Fruit fly (Drosophila melanogaster) whole organism, embryonic: Measurements from ENCODE around the gene CG11596.

ENCODE experiments used
- Atf-2 ChIP-seq: fragments of 200-800 bp; sonication (Bioruptor generic); optimal IDR thresholded peaks from 2 replicates; lab custom pipeline; 2016; ENCODE audit warnings: missing biosample characterization, missing genetic modification characterization
- Bdp1 ChIP-seq: fragments of 200-800 bp; sonication (Bioruptor generic); optimal IDR thresholded peaks from 3 replicates; lab custom pipeline; 2016; ENCODE audit warnings: missing biosample characterization, missing genetic modification characterization
- C15 ChIP-seq: fragments of 200-800 bp; sonication (Bioruptor generic); IDR thresholded peaks from 3 replicates; pipeline ENCODE4 v1.3.6; 2022; ENCODE audit warnings: missing biosample characterization, missing genetic modification characterization
- CG10209 ChIP-seq: fragments of 200-800 bp; sonication (Bioruptor generic); optimal IDR thresholded peaks from 3 replicates; lab custom pipeline; 2017; ENCODE audit warnings: missing biosample characterization, mild to moderate bottlenecking, missing genetic modification characterization, missing genetic modification reagents
- CG1024 ChIP-seq: fragments of 200-800 bp; sonication (Bioruptor generic); IDR thresholded peaks from 2 replicates; pipeline ENCODE4 v1.3.6; 2022; ENCODE audit warnings: missing biosample characterization, missing genetic modification characterization
- CG12391 ChIP-seq: fragments of 200-800 bp; sonication (Bioruptor generic); optimal IDR thresholded peaks from 3 replicates; lab custom pipeline; 2018; ENCODE audit warnings: missing biosample characterization, mild to moderate bottlenecking, missing genetic modification characterization, moderate library complexity
- CG14965 ChIP-seq: fragments of 200-800 bp; sonication (Bioruptor generic); optimal IDR thresholded peaks from 2 replicates; lab custom pipeline; 2016; ENCODE audit warnings: missing biosample characterization, missing genetic modification characterization, borderline replicate concordance
- CG15696 ChIP-seq: fragments of 200-800 bp; sonication (Bioruptor generic); optimal IDR thresholded peaks from 2 replicates; lab custom pipeline; 2019; ENCODE audit warnings: missing biosample characterization, mild to moderate bottlenecking, missing genetic modification characterization, moderate library complexity
- CG1603 ChIP-seq: fragments of 200-800 bp; sonication (Bioruptor generic); optimal IDR thresholded peaks from 2 replicates; lab custom pipeline; 2019; ENCODE audit warnings: missing biosample characterization, mild to moderate bottlenecking, missing genetic modification characterization, moderate library complexity
- CG1647 ChIP-seq: fragments of 200-800 bp; sonication (Bioruptor generic); optimal IDR thresholded peaks from 3 replicates; lab custom pipeline; 2016; ENCODE audit warnings: missing biosample characterization, missing genetic modification characterization
- CG17359 ChIP-seq: fragments of 200-800 bp; sonication (Bioruptor generic); optimal IDR thresholded peaks from 3 replicates; lab custom pipeline; 2018; ENCODE audit warnings: missing biosample characterization, mild to moderate bottlenecking, missing genetic modification characterization, moderate library complexity
- CG1832 ChIP-seq: fragments of 200-800 bp; sonication (Bioruptor generic); optimal IDR thresholded peaks from 2 replicates; lab custom pipeline; 2017; ENCODE audit warnings: missing biosample characterization, mild to moderate bottlenecking, missing genetic modification characterization, inconsistent platforms
- CG2712 ChIP-seq: fragments of 200-800 bp; optimal IDR thresholded peaks from 3 replicates; lab custom pipeline; 2019; ENCODE audit warnings: missing biosample characterization, mild to moderate bottlenecking, missing genetic modification characterization, moderate library complexity
- CG30020 ChIP-seq: fragments of 200-800 bp; optimal IDR thresholded peaks from 2 replicates; lab custom pipeline; 2019; ENCODE audit warnings: missing biosample characterization, mild to moderate bottlenecking, missing genetic modification characterization, moderate library complexity
- CG31224 ChIP-seq: fragments of 200-800 bp; sonication (Bioruptor generic); IDR thresholded peaks from 2 replicates; pipeline ENCODE4 v1.3.6; 2022; ENCODE audit warnings: missing biosample characterization, missing genetic modification characterization
- CG4617 ChIP-seq: fragments of 200-800 bp; sonication (Bioruptor generic); optimal IDR thresholded peaks from 3 replicates; lab custom pipeline; 2016; ENCODE audit warnings: missing biosample characterization, missing genetic modification characterization, borderline replicate concordance
- CG5953 ChIP-seq: fragments of 200-800 bp; sonication (Bioruptor generic); IDR thresholded peaks from 2 replicates; pipeline ENCODE4 v1.3.6; 2022; ENCODE audit warnings: missing biosample characterization, missing genetic modification characterization
- CG7357 ChIP-seq: fragments of 200-800 bp; sonication (Bioruptor generic); IDR thresholded peaks from 3 replicates; pipeline ENCODE4 v1.3.6; 2022; ENCODE audit warnings: missing biosample characterization, missing genetic modification characterization
- Dbx ChIP-seq: fragments of 200-800 bp; sonication (Bioruptor generic); IDR thresholded peaks from 3 replicates; pipeline ENCODE4 v1.3.6; 2022; ENCODE audit warnings: missing biosample characterization, missing genetic modification characterization
- Dip3 ChIP-seq: fragments of 200-800 bp; sonication (Bioruptor generic); optimal IDR thresholded peaks from 3 replicates; lab custom pipeline; 2016; ENCODE audit warnings: missing biosample characterization, missing genetic modification characterization
- Dll ChIP-seq: fragments of 200-800 bp; sonication (Bioruptor generic); IDR thresholded peaks from 4 replicates; pipeline ENCODE4 v1.3.6; 2022; ENCODE audit warnings: missing biosample characterization, missing genetic modification characterization; ENCODE audit not compliant: partially characterized antibody
- E2f1 ChIP-seq: fragments of 200-800 bp; sonication (Bioruptor generic); IDR thresholded peaks from 2 replicates; pipeline ENCODE4 v1.3.6; 2022; ENCODE audit warnings: missing biosample characterization, missing genetic modification characterization
- Nf-YB ChIP-seq: fragments of 200-800 bp; sonication (Bioruptor generic); optimal IDR thresholded peaks from 3 replicates; lab custom pipeline; 2019; ENCODE audit warnings: missing biosample characterization, mild to moderate bottlenecking, missing genetic modification characterization, moderate library complexity
- Rfx ChIP-seq: fragments of 200-800 bp; sonication (Bioruptor generic); IDR thresholded peaks from 2 replicates; pipeline ENCODE4 v1.3.6; 2022; ENCODE audit warnings: missing biosample characterization, missing genetic modification characterization
- Stat92E ChIP-seq, 3 experiments: fragments of >200 bp in 2 of 3; fragments of 200-800 bp in 1 of 3; sonication (Bioruptor generic) in 1 of 3; optimal IDR thresholded peaks; 2 replicates each; lab custom pipeline; 2017 to 2019; ENCODE audit warnings: missing biosample characterization in 3 of 3, missing genetic modification characterization in 3 of 3, mild to moderate bottlenecking in 1 of 3, moderate library complexity in 1 of 3
- Xrp1 ChIP-seq: fragments of 200-800 bp; sonication (Bioruptor generic); IDR thresholded peaks from 2 replicates; pipeline ENCODE4 v1.3.6; 2022; ENCODE audit warnings: missing biosample characterization, missing genetic modification characterization
- YL-1 ChIP-seq: fragments of 200-800 bp; sonication (Bioruptor generic); optimal IDR thresholded peaks from 3 replicates; lab custom pipeline; 2017; ENCODE audit warnings: missing biosample characterization, mild to moderate bottlenecking, missing genetic modification characterization
- ato ChIP-seq: fragments of 200-800 bp; sonication (Bioruptor generic); IDR thresholded peaks from 2 replicates; pipeline ENCODE4 v1.3.6; 2022; ENCODE audit warnings: missing biosample characterization, missing genetic modification characterization; ENCODE audit not compliant: partially characterized antibody
- az2 ChIP-seq: fragments of 200-800 bp; sonication (Bioruptor generic); optimal IDR thresholded peaks from 3 replicates; lab custom pipeline; 2016; ENCODE audit warnings: missing biosample characterization, missing genetic modification characterization
- bbx ChIP-seq: fragments of 200-800 bp; sonication (Bioruptor generic); IDR thresholded peaks from 2 replicates; pipeline ENCODE4 v1.3.6; 2022; ENCODE audit warnings: missing biosample characterization, missing genetic modification characterization; ENCODE audit not compliant: partially characterized antibody
- bcd ChIP-seq: fragments of 200-800 bp; sonication (Bioruptor generic); optimal IDR thresholded peaks from 2 replicates; lab custom pipeline; 2017; ENCODE audit warnings: missing biosample characterization, mild to moderate bottlenecking, missing genetic modification characterization
- bigmax ChIP-seq: fragments of 200-800 bp; sonication (Bioruptor generic); optimal IDR thresholded peaks from 2 replicates; lab custom pipeline; 2018; ENCODE audit warnings: missing biosample characterization, mild to moderate bottlenecking, missing genetic modification characterization
- ci ChIP-seq: fragments of 200-800 bp; sonication (Bioruptor generic); IDR thresholded peaks from 3 replicates; pipeline ENCODE4 v1.3.6; 2022; ENCODE audit warnings: missing biosample characterization, missing genetic modification characterization
- dmrt11E ChIP-seq: fragments of 200-800 bp; sonication (Bioruptor generic); optimal IDR thresholded peaks from 3 replicates; lab custom pipeline; 2018; ENCODE audit warnings: missing biosample characterization, mild to moderate bottlenecking, missing genetic modification characterization, moderate library complexity
- fd3F ChIP-seq: fragments of 200-800 bp; sonication (Bioruptor generic); optimal IDR thresholded peaks from 2 replicates; lab custom pipeline; 2018; ENCODE audit warnings: missing biosample characterization, mild to moderate bottlenecking, missing genetic modification characterization, moderate library complexity
- ftz-f1 ChIP-seq: fragments of 200-800 bp; sonication (Bioruptor generic); optimal IDR thresholded peaks from 2 replicates; lab custom pipeline; 2016; ENCODE audit warnings: missing biosample characterization, missing genetic modification characterization
- gem ChIP-seq: fragments of 200-800 bp; sonication (Bioruptor generic); optimal IDR thresholded peaks from 2 replicates; lab custom pipeline; 2019; ENCODE audit warnings: missing biosample characterization, mild to moderate bottlenecking, missing genetic modification characterization, moderate library complexity
- hb ChIP-seq: fragments of 200-800 bp; sonication (Bioruptor generic); IDR thresholded peaks from 3 replicates; pipeline ENCODE4 v1.3.6; 2022; ENCODE audit warnings: missing biosample characterization, missing genetic modification characterization; ENCODE audit not compliant: partially characterized antibody
- her ChIP-seq: fragments of 200-800 bp; sonication (Bioruptor generic); optimal IDR thresholded peaks from 2 replicates; lab custom pipeline; 2016; ENCODE audit warnings: missing biosample characterization, missing genetic modification characterization
- jing ChIP-seq: fragments of 200-800 bp; sonication (Bioruptor generic); optimal IDR thresholded peaks from 2 replicates; lab custom pipeline; 2018; ENCODE audit warnings: missing biosample characterization, mild to moderate bottlenecking, missing genetic modification characterization
- lov ChIP-seq, 2 experiments: fragments of 200-800 bp in 1 of 2; fragments of >200 bp in 1 of 2; sonication (Bioruptor generic) in 1 of 2; IDR thresholded peaks in 1 of 2; optimal IDR thresholded peaks in 1 of 2; 2 replicates in 1 of 2; 3 replicates in 1 of 2; pipeline versions ENCODE4 v1.3.6 to Lab custom; 2017 to 2022; ENCODE audit warnings: missing biosample characterization in 1 of 2, missing genetic modification characterization in 1 of 2
- nau ChIP-seq: fragments of 200-800 bp; sonication (Bioruptor generic); optimal IDR thresholded peaks from 3 replicates; lab custom pipeline; 2017; ENCODE audit warnings: missing biosample characterization, mild to moderate bottlenecking, missing genetic modification characterization, missing genetic modification reagents
- pzg ChIP-seq: fragments of 200-800 bp; sonication (Bioruptor generic); optimal IDR thresholded peaks from 3 replicates; lab custom pipeline; 2018; ENCODE audit warnings: missing biosample characterization, mild to moderate bottlenecking, missing genetic modification characterization, moderate library complexity
- repo ChIP-seq: fragments of 200-800 bp; sonication (Bioruptor generic); optimal IDR thresholded peaks from 2 replicates; lab custom pipeline; 2016; ENCODE audit warnings: missing biosample characterization, missing genetic modification characterization
- seq ChIP-seq: fragments of 200-800 bp; sonication (Bioruptor generic); IDR thresholded peaks from 2 replicates; pipeline ENCODE4 v1.3.6; 2022; ENCODE audit warnings: missing biosample characterization, missing genetic modification characterization
- tin ChIP-seq: fragments of 200-800 bp; sonication (Bioruptor generic); optimal IDR thresholded peaks from 3 replicates; lab custom pipeline; 2016; ENCODE audit warnings: missing biosample characterization, missing genetic modification characterization
- trem ChIP-seq: fragments of 200-800 bp; optimal IDR thresholded peaks from 3 replicates; lab custom pipeline; 2019; ENCODE audit warnings: missing biosample characterization, mild to moderate bottlenecking, missing genetic modification characterization, moderate library complexity
- tx ChIP-seq: fragments of 200-800 bp; sonication (Bioruptor generic); optimal IDR thresholded peaks from 2 replicates; lab custom pipeline; 2016; ENCODE audit warnings: missing biosample characterization, missing genetic modification characterization

The CG11596 gene

dm6 chrX:1968581-1969258, 41.2 kb downstream of the CG11596 start (continued):
- TF ChIP-seq Dll (GFP tag; lab: Robert Waterston, UW), result no peak
- no peak for TF ChIP-seq CG1647 (GFP tag; lab: Kevin White, UChicago)
- no peak for TF ChIP-seq ato (GFP tag; lab: Robert Waterston, UW)
- TF ChIP-seq Nf-YB (GFP tag; lab: Kevin White, UChicago), result peak; percentile 39
- peak; percentile 49 for TF ChIP-seq bcd (GFP tag; lab: Kevin White, UChicago)
- TF ChIP-seq Atf-2 (GFP tag; lab: Kevin White, UChicago), result peak; percentile 47
- peak; percentile 71 for TF ChIP-seq jing (GFP tag; lab: Kevin White, UChicago)
- TF ChIP-seq pzg (GFP tag; lab: Kevin White, UChicago), result no peak
- TF ChIP-seq CG17359 (tag; lab: Kevin White, UChicago), result peak; percentile 81
- TF ChIP-seq az2, result peak; percentile 45
- no peak for TF ChIP-seq lov (optimal IDR thresholded peaks at IDR 0.05; lab: Kevin White, UChicago)
- TF ChIP-seq lov (GFP tag; IDR thresholded peaks at IDR 0.05; lab: Robert Waterston, UW), result no peak
- peak; percentile 84 for TF ChIP-seq ci (GFP tag; lab: Robert Waterston, UW)
- TF ChIP-seq ftz-f1, result no peak
- peak; percentile 57 for TF ChIP-seq CG12391 (tag; lab: Kevin White, UChicago)
- peak; percentile 29 for TF ChIP-seq trem
- peak; percentile 57 for TF ChIP-seq CG10209
- peak; percentile 66 for TF ChIP-seq CG2712
- TF ChIP-seq gem, result peak; percentile 62
- TF ChIP-seq C15 (GFP tag; lab: Robert Waterston, UW), result no peak
- peak; percentile 74 for TF ChIP-seq Xrp1
- no peak for TF ChIP-seq CG14965 (GFP tag; lab: Kevin White, UChicago)
- TF ChIP-seq nau (GFP tag; lab: Kevin White, UChicago), result peak; percentile 48
- TF ChIP-seq CG30020 (tag; lab: Kevin White, UChicago), result peak; percentile 4
- peak; percentile 57; the same call in 2 of the 3 replicates for TF ChIP-seq CG7357 (GFP tag; lab: Robert Waterston, UW)
- TF ChIP-seq seq (GFP tag; lab: Robert Waterston, UW), result peak; percentile 59; the same call in 1 of the 2 replicates
- TF ChIP-seq CG1832, result no peak
- no peak for TF ChIP-seq Stat92E (GFP tag; optimal IDR thresholded peaks at IDR 0.05; lab: Kevin White, UChicago)
- no peak for TF ChIP-seq Rfx
- TF ChIP-seq bigmax, result no peak
- no peak for TF ChIP-seq CG4617 (GFP tag; lab: Kevin White, UChicago)
- 0 out of 2 replicates have a peak, but pooled peaks have one; percentile 19 for TF ChIP-seq E2f1 (GFP tag; lab: Robert Waterston, UW)
- TF ChIP-seq Dbx, result no peak
- TF ChIP-seq CG1024 (GFP tag; lab: Robert Waterston, UW), result 0 out of 2 replicates have a peak, but pooled peaks have one; percentile 21
- no peak for TF ChIP-seq tx (GFP tag; lab: Kevin White, UChicago)
- peak; percentile 52; the same call in 1 of the 2 replicates for TF ChIP-seq CG5953 (GFP tag; lab: Robert Waterston, UW)
- no peak for TF ChIP-seq dmrt11E (tag; lab: Kevin White, UChicago)
- TF ChIP-seq YL-1 (GFP tag; lab: Kevin White, UChicago), result no peak
- no peak for TF ChIP-seq fd3F (GFP tag; lab: Kevin White, UChicago)
- TF ChIP-seq CG1603 (tag; lab: Kevin White, UChicago), result peak; percentile 89
- TF ChIP-seq Dip3 (GFP tag; lab: Kevin White, UChicago), result no peak
- TF ChIP-seq tin, result peak; percentile 27
- TF ChIP-seq bbx (GFP tag; lab: Robert Waterston, UW), result no peak
- no peak for TF ChIP-seq Bdp1 (GFP tag; lab: Kevin White, UChicago)
- TF ChIP-seq her (GFP tag; lab: Kevin White, UChicago), result peak; percentile 4
- TF ChIP-seq CG15696, result no peak
- no peak for TF ChIP-seq repo (GFP tag; lab: Kevin White, UChicago)
- TF ChIP-seq hb (GFP tag; lab: Robert Waterston, UW), result no peak
- TF ChIP-seq CG31224 (GFP tag; lab: Robert Waterston, UW), result no peak
